Worm (Caenorhabditis elegans): ENCODE results near the gene ttr-38.

ce11 chrX:9336227-9336626, 21.9 kb upstream of the ttr-38 start:
- TF ChIP-seq lag-1 (GFP tag; IDR thresholded peaks at IDR 0.05) = no peak
- no peak for TF ChIP-seq fkh-3 (tag; optimal IDR thresholded peaks at IDR 0.05)
- no peak for TF ChIP-seq rec-8 (tag; optimal IDR thresholded peaks at IDR 0.05)
- no peak for TF ChIP-seq K11D2.4 (GFP tag; IDR thresholded peaks at IDR 0.05)

Data from whole organism, young adult.